Worm (Caenorhabditis elegans): ENCODE data around the gene irld-66.

irld-66 gene

DNA sequence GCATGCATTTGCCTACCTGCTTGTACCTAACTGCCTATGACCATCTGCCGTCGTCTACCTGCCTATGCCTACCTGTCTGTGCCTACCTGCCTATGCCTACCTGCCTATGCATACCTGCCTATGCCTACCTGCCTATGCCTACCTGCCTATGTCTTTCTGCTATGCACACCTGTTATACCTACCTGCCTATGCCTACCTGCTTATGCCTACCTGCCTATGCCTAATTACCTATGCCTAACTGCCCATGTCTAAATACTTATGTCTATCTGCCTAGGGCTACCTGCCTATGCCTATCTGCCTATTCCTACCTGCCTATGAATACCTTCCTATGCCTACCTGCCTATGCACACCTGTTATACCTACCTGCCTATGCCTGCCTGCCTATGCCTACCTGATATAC, 25.7 kb upstream of the irld-66 start:
- TF ChIP-seq rcor-1 (GFP tag; IDR thresholded peaks at IDR 0.05): no peak
- no peak for TF ChIP-seq ceh-40 (GFP tag; IDR thresholded peaks at IDR 0.05)
- TF ChIP-seq T07F8.4 (tag; optimal IDR thresholded peaks at IDR 0.05): no peak
- 0 out of 2 replicates have a peak, but pooled peaks have one; percentile 28 for TF ChIP-seq hsf-1 (GFP tag; IDR thresholded peaks at IDR 0.05)
- no peak for TF ChIP-seq cebp-1 (GFP tag; IDR thresholded peaks at IDR 0.05)
- no peak for TF ChIP-seq cebp-1 (tag; optimal IDR thresholded peaks at IDR 0.05)
- TF ChIP-seq sdz-38 (tag; optimal IDR thresholded peaks at IDR 0.05): no peak
- no peak for TF ChIP-seq ceh-91 (GFP tag; IDR thresholded peaks at IDR 0.05)
- TF ChIP-seq ztf-28 (GFP tag; IDR thresholded peaks at IDR 0.05): 0 out of 2 replicates have a peak, but pooled peaks have one; percentile 26
- TF ChIP-seq F39B2.1 (GFP tag; IDR thresholded peaks at IDR 0.05): no peak
- no peak for TF ChIP-seq nhr-27 (tag; optimal IDR thresholded peaks at IDR 0.05)

DNA sequence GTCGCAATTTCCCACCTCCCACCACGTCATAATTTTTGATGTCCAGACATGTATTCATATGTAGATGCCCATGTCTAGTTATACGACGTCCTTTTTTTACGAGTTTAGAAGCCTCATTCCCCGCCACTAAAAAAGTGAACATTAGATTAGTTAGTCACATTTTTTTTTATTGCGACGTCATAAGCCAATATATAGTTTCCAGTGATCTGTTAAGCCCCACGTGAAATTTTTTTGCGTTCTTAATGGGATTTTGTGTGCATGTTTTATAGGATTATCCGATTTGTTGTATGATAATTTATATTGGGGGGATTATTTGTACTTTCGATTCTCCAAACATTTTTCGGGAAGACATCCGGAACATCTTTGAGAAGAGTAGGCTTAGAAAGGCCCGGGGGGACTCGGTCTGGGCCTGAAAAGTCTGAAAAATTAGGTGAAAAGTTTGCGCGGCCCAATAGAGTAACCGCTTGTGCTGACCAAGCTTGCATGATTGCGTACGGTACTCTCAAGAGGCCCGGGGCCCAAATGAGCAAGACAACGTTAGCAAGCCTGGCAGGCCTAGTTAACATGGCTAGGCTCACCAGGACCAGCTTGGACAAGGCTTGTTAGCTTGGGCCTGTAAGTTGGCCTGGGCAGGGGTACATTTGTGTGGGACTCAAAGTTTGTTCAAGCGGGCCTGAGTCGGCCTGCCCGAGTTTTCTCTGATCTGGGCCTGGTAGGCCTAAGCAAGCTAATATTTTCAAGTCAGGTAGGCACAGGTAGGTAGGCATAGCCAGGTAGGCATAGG, 24.8 kb upstream of the irld-66 start:
- TF ChIP-seq zfh-2 (GFP tag; conservative IDR thresholded peaks at IDR 0.05) (peak; percentile 50; the same call in 1 of the 2 replicates), madf-3 (GFP tag; IDR thresholded peaks at IDR 0.05) (no peak), ceh-27 (GFP tag; optimal IDR thresholded peaks at IDR 0.05) (no peak), lin-26 (GFP tag; IDR thresholded peaks at IDR 0.05) (no peak)

DNA sequence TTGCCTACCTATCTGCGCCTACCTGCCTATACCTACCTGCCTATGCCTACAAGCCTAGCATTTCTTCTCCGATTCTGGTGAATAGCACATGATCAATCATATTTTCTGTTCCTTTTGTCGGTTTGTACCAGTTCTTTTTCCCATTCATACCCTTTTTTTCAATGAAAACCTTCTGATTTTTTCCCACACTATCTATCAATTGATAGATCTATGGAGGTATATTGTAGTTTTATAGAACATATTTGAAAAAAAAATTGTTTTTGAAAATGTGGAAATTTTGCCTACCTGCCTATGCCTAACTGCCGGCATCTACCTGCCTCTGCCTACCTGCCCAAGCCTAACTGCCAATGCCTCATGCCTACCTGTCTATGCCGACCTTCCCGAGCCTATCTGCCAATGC, 23.0 kb upstream of the irld-66 start:
- TF ChIP-seq repo-1 (tag; optimal IDR thresholded peaks at IDR 0.05) (no peak), zfh-2 (GFP tag; conservative IDR thresholded peaks at IDR 0.05) (0 out of 2 replicates have a peak, but pooled peaks have one; percentile 15)

DNA sequence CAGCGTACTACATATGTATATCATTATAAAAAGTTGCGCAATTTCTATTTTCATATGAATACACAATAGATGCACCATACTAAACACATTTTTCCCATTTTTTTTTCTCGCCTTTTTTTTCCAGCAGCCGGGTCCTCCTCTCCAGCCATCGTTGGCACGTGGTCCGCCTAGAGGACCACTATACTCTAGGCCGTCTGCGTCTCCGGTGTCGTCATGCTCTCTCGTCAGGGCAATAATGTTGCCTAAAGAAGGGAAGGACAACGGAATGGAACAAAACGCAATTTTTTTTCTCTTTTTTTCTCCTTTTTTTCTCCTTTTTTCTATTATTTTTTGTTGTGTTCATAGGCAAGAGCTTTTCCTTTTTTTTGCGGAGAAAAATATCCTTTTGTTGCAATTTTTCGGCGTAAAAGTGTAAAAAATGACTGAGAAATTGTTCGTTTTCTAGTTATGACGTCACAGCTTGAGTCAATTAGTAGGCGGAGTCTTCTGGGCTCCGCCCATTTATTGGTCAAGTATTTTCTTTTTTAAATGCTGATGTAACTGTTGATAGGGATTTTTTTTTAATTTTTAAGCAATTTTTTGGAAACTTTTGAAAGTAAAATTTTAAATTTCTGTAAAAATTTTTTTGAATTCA, 22.0 kb upstream of the irld-66 start:
- peak; percentile 40; the same call in 1 of the 2 replicates for TF ChIP-seq hmg-1.2 (GFP tag; IDR thresholded peaks at IDR 0.05)
- TF ChIP-seq mcd-1 (GFP tag; IDR thresholded peaks at IDR 0.05): 0 out of 2 replicates have a peak, but pooled peaks have one; percentile 8
- no peak for TF ChIP-seq fkh-3 (tag; optimal IDR thresholded peaks at IDR 0.05)
- TF ChIP-seq zfh-2 (GFP tag; conservative IDR thresholded peaks at IDR 0.05): peak; percentile 76

DNA sequence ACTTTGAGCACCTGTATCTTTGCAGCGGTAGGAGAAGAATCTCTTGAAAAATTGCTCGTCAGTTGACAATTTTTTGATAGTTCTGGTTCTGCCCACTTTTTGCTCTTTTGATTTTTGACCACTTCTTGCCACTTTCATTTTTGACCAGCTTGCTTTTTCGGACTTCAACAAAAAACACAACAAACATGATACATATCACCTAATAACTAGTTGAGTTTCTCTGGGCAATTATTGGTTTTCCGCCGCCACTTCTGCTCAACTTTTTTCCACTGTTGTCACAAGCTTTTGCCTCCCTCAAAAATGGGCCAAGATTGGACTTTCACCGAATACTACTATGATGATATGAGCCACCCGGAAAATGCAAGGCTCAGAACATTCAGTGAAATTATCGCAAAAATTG, 17.7 kb upstream of the irld-66 start, which contains the start of gene srw-60:
TSS of gene srw-60 (plus strand) at position 301 of the 400 bp plus-strand sequence.
- TF ChIP-seq ceh-58 (GFP tag; IDR thresholded peaks at IDR 0.05) (0 out of 2 replicates have a peak, but pooled peaks have one; percentile 23), nhr-27 (tag; optimal IDR thresholded peaks at IDR 0.05) (no peak)

DNA sequence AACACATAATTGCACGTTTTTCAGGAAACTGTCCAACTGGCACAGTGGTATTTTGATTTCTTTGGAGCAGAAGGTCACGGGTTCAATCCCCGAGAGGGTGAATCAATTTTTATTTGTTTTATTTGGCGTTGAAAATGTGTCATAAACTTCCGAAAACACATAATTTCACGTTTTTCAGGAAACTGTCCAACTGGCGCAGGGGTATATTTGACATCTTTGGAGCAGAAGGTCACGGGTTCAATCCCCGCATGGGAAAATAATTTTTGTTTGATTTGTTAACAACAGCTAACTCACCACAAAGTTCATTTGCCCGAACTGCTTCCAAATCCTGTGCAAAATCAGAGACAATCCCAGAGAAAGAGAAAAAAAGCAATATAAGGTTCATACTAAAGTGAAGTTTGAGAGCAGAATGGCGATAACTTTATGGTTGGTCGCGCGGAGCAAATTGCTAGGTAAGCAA, 15.0 kb upstream of the irld-66 start, which contains the start of gene irld-48:
TSS of gene irld-48 (plus strand) at position 410 of the 460 bp plus-strand sequence.
- TF ChIP-seq lir-1 (GFP tag; conservative IDR thresholded peaks at IDR 0.05) (no peak), rpc-1 (optimal IDR thresholded peaks at IDR 0.05) (no peak), rpc-1 (tag; optimal IDR thresholded peaks at IDR 0.05) (peak; percentile 62), somi-1 (GFP tag; optimal IDR thresholded peaks at IDR 0.05) (no peak), cebp-1 (GFP tag; IDR thresholded peaks at IDR 0.05) (no peak), cebp-1 (tag; optimal IDR thresholded peaks at IDR 0.05) (no peak), F22D6.2 (tag; optimal IDR thresholded peaks at IDR 0.05) (no peak), hmg-1.2 (GFP tag; IDR thresholded peaks at IDR 0.05) (no peak), Y56A3A.18 (GFP tag; IDR thresholded peaks at IDR 0.05) (no peak), tbp1 (GFP tag; optimal IDR thresholded peaks at IDR 0.05) (peak; percentile 70), B0261.1 (tag; optimal IDR thresholded peaks at IDR 0.05) (peak; percentile 34), lin-26 (GFP tag; IDR thresholded peaks at IDR 0.05) (0 out of 2 replicates have a peak, but pooled peaks have one; percentile 22), B0019.2 (GFP tag; conservative IDR thresholded peaks at IDR 0.05) (no peak), nhr-27 (tag; optimal IDR thresholded peaks at IDR 0.05) (no peak), Y53G8AR.9 (GFP tag; conservative IDR thresholded peaks at IDR 0.05) (no peak), egl-18 (GFP tag; IDR thresholded peaks at IDR 0.05) (no peak), snpc-1.3 (tag; optimal IDR thresholded peaks at IDR 0.05; ENCODE audit: insufficient read depth) (no peak)

Data from whole organism, young adult.